Worm (Caenorhabditis elegans) whole organism, mixed stage, embryonic: ENCODE data around the gene daf-12.

Source experiments
- bed-3 ChIP-seq: fragments of 200-800 bp; sonication (Bioruptor generic); optimal IDR thresholded peaks from 3 replicates; lab custom pipeline; 2018; ENCODE audit warnings: mild to moderate bottlenecking, missing genetic modification characterization, moderate library complexity, missing compliant biosample characterization
- ceh-43 ChIP-seq: fragments of 200-800 bp; sonication (Bioruptor generic); optimal IDR thresholded peaks from 2 replicates; lab custom pipeline; 2018; ENCODE audit warnings: mild to moderate bottlenecking, missing genetic modification characterization, moderate library complexity, missing compliant biosample characterization
- drap-1 ChIP-seq: fragments of 200-800 bp; sonication (Bioruptor generic); optimal IDR thresholded peaks from 3 replicates; lab custom pipeline; 2018; ENCODE audit warnings: mild to moderate bottlenecking, missing genetic modification characterization, missing compliant biosample characterization
- elt-3 ChIP-seq: fragments of 150-350 bp; optimal IDR thresholded peaks from 2 replicates; lab custom pipeline; 2014; ENCODE audit warnings: missing biosample characterization, missing genetic modification characterization
- lin-13 ChIP-seq: fragments of 150-350 bp; optimal IDR thresholded peaks from 2 replicates; lab custom pipeline; 2014; ENCODE audit warnings: missing biosample characterization, missing genetic modification characterization
- lsy-2 ChIP-seq: fragments of 150-350 bp; optimal IDR thresholded peaks from 2 replicates; lab custom pipeline; 2014; ENCODE audit warnings: missing biosample characterization, missing genetic modification characterization
- nhr-12 ChIP-seq: fragments of 150-350 bp; optimal IDR thresholded peaks from 2 replicates; lab custom pipeline; 2014; ENCODE audit warnings: missing biosample characterization, missing genetic modification characterization
- nhr-237 ChIP-seq: fragments of 150-350 bp; optimal IDR thresholded peaks from 2 replicates; lab custom pipeline; 2014; ENCODE audit warnings: missing biosample characterization, missing genetic modification characterization
- nhr-28 ChIP-seq: fragments of 150-350 bp; optimal IDR thresholded peaks from 2 replicates; lab custom pipeline; 2014; ENCODE audit warnings: missing biosample characterization, missing genetic modification characterization
- nhr-76 ChIP-seq: sonication (generic microtip); optimal IDR thresholded peaks from 2 replicates; lab custom pipeline; 2017; ENCODE audit warnings: missing biosample characterization, missing genetic modification characterization
- unc-120 ChIP-seq: sonication (generic microtip); optimal IDR thresholded peaks from 2 replicates; lab custom pipeline; 2017; ENCODE audit warnings: missing genetic modification characterization, missing compliant biosample characterization; ENCODE audit not compliant: poor library complexity, severe bottlenecking
- unc-62 ChIP-seq: fragments of 150-350 bp; optimal IDR thresholded peaks from 2 replicates; lab custom pipeline; 2014; ENCODE audit warnings: missing biosample characterization, missing genetic modification reagents, missing genetic modification characterization
- zip-8 ChIP-seq: fragments of 150-350 bp; optimal IDR thresholded peaks from 2 replicates; lab custom pipeline; 2014; ENCODE audit warnings: missing biosample characterization, missing genetic modification characterization
- ztf-11 ChIP-seq: fragments of 150-350 bp; optimal IDR thresholded peaks from 2 replicates; lab custom pipeline; 2014; ENCODE audit warnings: missing biosample characterization, missing genetic modification characterization

DNA sequence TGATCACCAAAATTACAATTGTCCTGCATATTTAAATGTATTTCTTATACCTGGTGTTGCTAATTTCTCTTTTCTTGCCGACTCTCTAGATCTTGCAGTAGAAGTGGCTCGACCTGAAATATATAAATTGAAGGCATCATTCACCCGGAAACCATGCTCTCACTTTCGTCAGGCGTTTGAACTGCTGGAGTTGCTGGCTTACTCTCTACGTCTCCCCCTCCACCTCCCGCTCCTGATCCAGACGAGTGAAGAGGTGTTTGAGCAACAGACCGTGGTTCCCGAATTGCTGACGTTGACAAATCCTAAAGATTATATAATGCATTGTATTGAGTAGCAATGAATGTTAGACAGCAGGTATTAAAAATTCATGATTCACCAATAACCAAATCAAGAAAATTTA lies 34.5 kb downstream of the daf-12 start:
- TF ChIP-seq unc-62 (GFP tag; lab: Kevin White, UChicago) = no peak
- no peak for TF ChIP-seq lsy-2 (tag; lab: Kevin White, UChicago)
- TF ChIP-seq nhr-237 (tag; lab: Kevin White, UChicago) = no peak
- no peak for TF ChIP-seq bed-3 (GFP tag; lab: Kevin White, UChicago)
- no peak for TF ChIP-seq nhr-28 (tag; lab: Kevin White, UChicago)
- TF ChIP-seq drap-1 (GFP tag; lab: Kevin White, UChicago) = no peak
- TF ChIP-seq elt-3 (tag; lab: Kevin White, UChicago) = no peak
- no peak for TF ChIP-seq ztf-11 (tag; lab: Kevin White, UChicago)
- no peak for TF ChIP-seq nhr-76 (tag; lab: Kevin White, UChicago)
- no peak for TF ChIP-seq ceh-43 (GFP tag; lab: Kevin White, UChicago)
- TF ChIP-seq lin-13 (tag; lab: Kevin White, UChicago) = no peak
- TF ChIP-seq nhr-12 (tag; lab: Kevin White, UChicago) = no peak
- TF ChIP-seq zip-8 (tag; lab: Kevin White, UChicago) = no peak
- no peak for TF ChIP-seq unc-120 (tag; lab: Kevin White, UChicago)
